Fruit fly (Drosophila melanogaster) whole organism, embryonic: Measurements from ENCODE around the gene Elal.

ENCODE experiments used
- Asciz ChIP-seq: fragments of 200-800 bp; sonication (Bioruptor generic); optimal IDR thresholded peaks from 2 replicates; lab custom pipeline; 2017; ENCODE audit warnings: missing biosample characterization, mild to moderate bottlenecking, missing genetic modification characterization, missing genetic modification reagents
- Bgb ChIP-seq: fragments of 200-800 bp; sonication (Bioruptor generic); IDR thresholded peaks from 2 replicates; pipeline ENCODE4 v1.3.6; 2022; ENCODE audit warnings: missing biosample characterization, missing genetic modification characterization; ENCODE audit not compliant: partially characterized antibody
- CG10147 ChIP-seq: fragments of 200-800 bp; sonication (Bioruptor generic); optimal IDR thresholded peaks from 2 replicates; lab custom pipeline; 2019; ENCODE audit warnings: missing biosample characterization, mild to moderate bottlenecking, missing genetic modification characterization, moderate library complexity
- CG10267 ChIP-seq: fragments of 200-800 bp; sonication (Bioruptor generic); optimal IDR thresholded peaks from 2 replicates; lab custom pipeline; 2018; ENCODE audit warnings: missing biosample characterization, mild to moderate bottlenecking, missing genetic modification characterization, moderate library complexity
- CG10431 ChIP-seq: fragments of 200-800 bp; sonication (Bioruptor generic); optimal IDR thresholded peaks from 3 replicates; lab custom pipeline; 2018; ENCODE audit warnings: missing biosample characterization, mild to moderate bottlenecking, missing genetic modification characterization
- CG11723 ChIP-seq: fragments of 200-800 bp; sonication (Bioruptor generic); optimal IDR thresholded peaks from 2 replicates; lab custom pipeline; 2017; ENCODE audit warnings: missing biosample characterization, mild to moderate bottlenecking, missing genetic modification characterization
- CG15073 ChIP-seq: fragments of 200-800 bp; sonication (Bioruptor generic); optimal IDR thresholded peaks from 2 replicates; lab custom pipeline; 2016; ENCODE audit warnings: missing biosample characterization, missing genetic modification characterization
- CG16863 ChIP-seq: fragments of 200-800 bp; sonication (Bioruptor generic); optimal IDR thresholded peaks from 3 replicates; lab custom pipeline; 2016; ENCODE audit warnings: missing biosample characterization, missing genetic modification characterization
- CG17829 ChIP-seq: fragments of 200-800 bp; optimal IDR thresholded peaks from 2 replicates; lab custom pipeline; 2019; ENCODE audit warnings: missing biosample characterization, mild to moderate bottlenecking, missing genetic modification characterization, moderate library complexity
- CG18262 ChIP-seq: fragments of 200-800 bp; optimal IDR thresholded peaks from 3 replicates; lab custom pipeline; 2019; ENCODE audit warnings: missing biosample characterization, mild to moderate bottlenecking, missing genetic modification characterization, moderate library complexity
- CG4854 ChIP-seq: fragments of 200-800 bp; sonication (Bioruptor generic); optimal IDR thresholded peaks from 2 replicates; lab custom pipeline; 2016; ENCODE audit warnings: missing biosample characterization, missing genetic modification characterization, inconsistent platforms
- CG5245 ChIP-seq: fragments of 200-800 bp; sonication (Bioruptor generic); optimal IDR thresholded peaks from 3 replicates; lab custom pipeline; 2016; ENCODE audit warnings: missing biosample characterization, missing genetic modification characterization
- CG6654 ChIP-seq: fragments of 200-800 bp; sonication (Bioruptor generic); optimal IDR thresholded peaks from 2 replicates; lab custom pipeline; 2017; ENCODE audit warnings: missing biosample characterization, mild to moderate bottlenecking, missing genetic modification characterization
- CG7963 ChIP-seq: fragments of 200-800 bp; sonication (Bioruptor generic); IDR thresholded peaks from 3 replicates; pipeline ENCODE4 v1.3.6; 2022; ENCODE audit warnings: missing biosample characterization, missing genetic modification characterization; ENCODE audit not compliant: partially characterized antibody
- Chrac-16 ChIP-seq: fragments of 200-800 bp; sonication (Bioruptor generic); optimal IDR thresholded peaks from 3 replicates; lab custom pipeline; 2016; ENCODE audit warnings: missing biosample characterization, missing genetic modification characterization
- Doc3 ChIP-seq: fragments of 200-800 bp; sonication (Bioruptor generic); IDR thresholded peaks from 3 replicates; pipeline ENCODE4 v1.3.6; 2022; ENCODE audit warnings: missing biosample characterization, missing genetic modification characterization; ENCODE audit not compliant: partially characterized antibody
- Dp ChIP-seq: fragments of 200-800 bp; sonication (Bioruptor generic); optimal IDR thresholded peaks from 2 replicates; lab custom pipeline; 2018; ENCODE audit warnings: missing biosample characterization, mild to moderate bottlenecking, missing genetic modification characterization, moderate library complexity
- Fer3 ChIP-seq: fragments of 200-800 bp; sonication (Bioruptor generic); optimal IDR thresholded peaks from 2 replicates; lab custom pipeline; 2018; ENCODE audit warnings: missing biosample characterization, mild to moderate bottlenecking, missing genetic modification characterization, moderate library complexity
- GATAe ChIP-seq: fragments of 200-800 bp; sonication (Bioruptor generic); conservative IDR thresholded peaks from 2 replicates; pipeline ENCODE4 v1.3.6; 2022; ENCODE audit warnings: missing biosample characterization, missing genetic modification characterization
- MTF-1 ChIP-seq: fragments of 200-800 bp; sonication (Bioruptor generic); optimal IDR thresholded peaks from 2 replicates; lab custom pipeline; 2018; ENCODE audit warnings: missing biosample characterization, mild to moderate bottlenecking, missing genetic modification characterization, borderline replicate concordance
- Max ChIP-seq: fragments of 200-800 bp; sonication (Bioruptor generic); optimal IDR thresholded peaks from 2 replicates; lab custom pipeline; 2016; ENCODE audit warnings: missing biosample characterization, mild to moderate bottlenecking, missing genetic modification characterization
- Meics ChIP-seq: fragments of 200-800 bp; sonication (Bioruptor generic); optimal IDR thresholded peaks from 2 replicates; lab custom pipeline; 2017; ENCODE audit warnings: missing biosample characterization, mild to moderate bottlenecking, missing genetic modification characterization
- Oli ChIP-seq: fragments of 200-800 bp; sonication (Bioruptor generic); optimal IDR thresholded peaks from 2 replicates; lab custom pipeline; 2018; ENCODE audit warnings: missing biosample characterization, mild to moderate bottlenecking, missing genetic modification characterization, moderate library complexity
- Pdp1 ChIP-seq, 2 experiments: fragments of 200-800 bp; sonication (Bioruptor generic); optimal IDR thresholded peaks; 3 replicates each; lab custom pipeline; 2016; ENCODE audit warnings: missing biosample characterization in 2 of 2, missing genetic modification characterization in 2 of 2, mild to moderate bottlenecking in 1 of 2, moderate library complexity in 1 of 2
- Usf ChIP-seq: fragments of 200-800 bp; sonication (Bioruptor generic); optimal IDR thresholded peaks from 2 replicates; lab custom pipeline; 2017; ENCODE audit warnings: missing genotype, missing biosample characterization, missing genetic modification characterization
- bigmax ChIP-seq: fragments of 200-800 bp; sonication (Bioruptor generic); optimal IDR thresholded peaks from 2 replicates; lab custom pipeline; 2018; ENCODE audit warnings: missing biosample characterization, mild to moderate bottlenecking, missing genetic modification characterization
- caup ChIP-seq: fragments of 200-800 bp; sonication (Bioruptor generic); optimal IDR thresholded peaks from 3 replicates; lab custom pipeline; 2017; ENCODE audit warnings: missing biosample characterization, mild to moderate bottlenecking, missing genetic modification characterization, moderate library complexity; ENCODE audit not compliant: severe bottlenecking
- chinmo ChIP-seq: fragments of 200-800 bp; sonication (Bioruptor generic); IDR thresholded peaks from 4 replicates; pipeline ENCODE4 v1.3.6; 2022; ENCODE audit warnings: missing biosample characterization, missing genetic modification characterization; ENCODE audit not compliant: partially characterized antibody
- crp ChIP-seq, 2 experiments: fragments of 200-800 bp; sonication (Bioruptor generic); optimal IDR thresholded peaks; 2 replicates in 1 of 2; 3 replicates in 1 of 2; lab custom pipeline; 2017; ENCODE audit warnings: missing biosample characterization in 2 of 2, missing genetic modification characterization in 2 of 2, mild to moderate bottlenecking in 1 of 2, moderate library complexity in 1 of 2
- dm ChIP-seq: fragments of 200-800 bp; sonication (Bioruptor generic); optimal IDR thresholded peaks from 3 replicates; lab custom pipeline; 2016; ENCODE audit warnings: missing biosample characterization, missing genetic modification characterization
- esg ChIP-seq: fragments of 200-800 bp; sonication (Bioruptor generic); conservative IDR thresholded peaks from 2 replicates; pipeline ENCODE4 v1.3.6; 2022; ENCODE audit warnings: missing biosample characterization, missing genetic modification characterization
- ewg ChIP-seq: fragments of 200-800 bp; sonication (Bioruptor generic); optimal IDR thresholded peaks from 3 replicates; lab custom pipeline; 2017; ENCODE audit warnings: mild to moderate bottlenecking, missing biosample characterization, missing genetic modification reagents, missing genetic modification characterization
- fd96Cb ChIP-seq: fragments of 200-800 bp; sonication (Bioruptor generic); optimal IDR thresholded peaks from 2 replicates; lab custom pipeline; 2018; ENCODE audit warnings: missing biosample characterization, mild to moderate bottlenecking, missing genetic modification characterization, moderate library complexity
- fru ChIP-seq: fragments of >200 bp; optimal IDR thresholded peaks from 2 replicates; lab custom pipeline; 2017
- gce ChIP-seq: fragments of 200-800 bp; sonication (Bioruptor generic); IDR thresholded peaks from 3 replicates; pipeline ENCODE4 v1.3.6; 2022; ENCODE audit warnings: missing biosample characterization, missing genetic modification characterization
- hb ChIP-seq: fragments of 200-800 bp; sonication (Bioruptor generic); IDR thresholded peaks from 3 replicates; pipeline ENCODE4 v1.3.6; 2022; ENCODE audit warnings: missing biosample characterization, missing genetic modification characterization; ENCODE audit not compliant: partially characterized antibody
- jumu ChIP-seq: fragments of 200-800 bp; sonication (Bioruptor generic); optimal IDR thresholded peaks from 3 replicates; lab custom pipeline; 2016; ENCODE audit warnings: missing biosample characterization, missing genetic modification characterization
- kay ChIP-seq: fragments of 200-800 bp; sonication (Bioruptor generic); optimal IDR thresholded peaks from 2 replicates; lab custom pipeline; 2016; ENCODE audit warnings: missing biosample characterization, missing genetic modification characterization
- lilli ChIP-seq: fragments of 200-800 bp; sonication (Bioruptor generic); optimal IDR thresholded peaks from 3 replicates; lab custom pipeline; 2016; ENCODE audit warnings: missing biosample characterization, missing genetic modification characterization
- mirr ChIP-seq: fragments of 200-800 bp; sonication (Bioruptor generic); optimal IDR thresholded peaks from 3 replicates; lab custom pipeline; 2018; ENCODE audit warnings: missing biosample characterization, mild to moderate bottlenecking, missing genetic modification characterization
- scrt ChIP-seq: fragments of 200-800 bp; sonication (Bioruptor generic); optimal IDR thresholded peaks from 2 replicates; lab custom pipeline; 2018; ENCODE audit warnings: missing biosample characterization, mild to moderate bottlenecking, missing genetic modification characterization, moderate library complexity
- sens-2 ChIP-seq: fragments of 200-800 bp; sonication (Bioruptor generic); IDR thresholded peaks from 2 replicates; pipeline ENCODE4 v1.3.6; 2022; ENCODE audit warnings: missing biosample characterization, missing genetic modification characterization
- sr ChIP-seq: fragments of 200-800 bp; sonication (Bioruptor generic); IDR thresholded peaks from 3 replicates; pipeline ENCODE4 v1.3.6; 2022; ENCODE audit warnings: missing biosample characterization, missing genetic modification characterization

Elal gene

DNA sequence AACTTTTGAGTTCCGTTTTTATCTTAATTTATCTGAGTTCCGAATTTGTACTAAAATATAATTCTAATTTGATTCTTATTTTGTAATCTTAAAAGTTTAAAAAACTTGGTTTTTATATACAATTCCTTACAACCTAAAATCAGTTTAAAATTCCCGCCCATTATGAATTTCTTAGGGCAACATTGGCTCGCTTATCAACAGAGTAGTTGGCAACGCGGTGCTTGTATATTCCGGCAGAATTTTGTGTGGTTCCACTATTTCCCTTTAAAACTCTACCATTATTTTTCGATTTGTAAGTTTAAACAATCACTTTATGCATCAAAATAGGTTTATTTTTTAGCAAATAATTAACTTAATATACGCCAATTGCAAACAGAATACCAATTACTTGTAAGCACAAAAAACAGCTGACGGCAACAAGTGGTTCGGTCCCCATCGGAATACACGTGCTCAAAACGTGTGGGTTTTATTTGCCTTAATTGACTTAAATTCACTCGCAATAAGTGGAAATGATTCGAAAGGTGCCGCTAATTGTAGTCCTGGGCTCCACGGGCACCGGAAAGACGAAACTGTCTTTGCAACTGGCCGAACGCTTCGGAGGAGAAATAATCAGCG, 11.8 kb downstream of the Elal start, which contains the start of the genes CG11089 and CG31381 (continued):
- TF ChIP-seq fd96Cb (tag; lab: Kevin White, UChicago) (no peak), Asciz (GFP tag; lab: Kevin White, UChicago) (peak; percentile 25), CG10431 (no peak), Dp (GFP tag; lab: Kevin White, UChicago) (peak; percentile 96), CG10267 (tag; lab: Kevin White, UChicago) (peak; percentile 45), CG6654 (GFP tag; lab: Kevin White, UChicago) (no peak), crp (GFP tag; optimal IDR thresholded peaks at IDR 0.05; lab: Kevin White, UChicago) (peak in 1 of 2 experiments; percentile 76), scrt (GFP tag; lab: Kevin White, UChicago) (peak; percentile 84), CG4854 (peak; percentile 97), CG10147 (no peak), Fer3 (tag; lab: Kevin White, UChicago) (no peak), CG17829 (tag; lab: Kevin White, UChicago) (peak; percentile 39), kay (GFP tag; lab: Kevin White, UChicago) (no peak), caup (peak; percentile 45), esg (GFP tag; lab: Robert Waterston, UW) (no peak), ewg (GFP tag; lab: Kevin White, UChicago) (no peak), Meics (GFP tag; lab: Kevin White, UChicago) (peak; percentile 32), fru (lab: Kevin White, UChicago) (no peak), CG16863 (GFP tag; lab: Kevin White, UChicago) (no peak), lilli (GFP tag; lab: Kevin White, UChicago) (no peak), CG7963 (GFP tag; lab: Robert Waterston, UW) (no peak), Max (peak; percentile 66)

dm6 chr3R:24878655-24879054, 13.5 kb downstream of the Elal start:
- TF ChIP-seq dm (GFP tag; lab: Kevin White, UChicago), result no peak
- no peak for TF ChIP-seq jumu (GFP tag; lab: Kevin White, UChicago)
- TF ChIP-seq CG18262 (tag; lab: Kevin White, UChicago), result no peak
- no peak for TF ChIP-seq Oli (tag; lab: Kevin White, UChicago)
- peak; percentile 53 for TF ChIP-seq sr
- TF ChIP-seq mirr, result no peak
- no peak for TF ChIP-seq hb (GFP tag; lab: Robert Waterston, UW)
- TF ChIP-seq Bgb (GFP tag; lab: Robert Waterston, UW), result no peak
- no peak for TF ChIP-seq bigmax (GFP tag; lab: Kevin White, UChicago)
- no peak for TF ChIP-seq CG11723 (GFP tag; lab: Kevin White, UChicago)
- no peak for TF ChIP-seq CG15073 (GFP tag; lab: Kevin White, UChicago)
- peak in 1 of 2 experiments; percentile 5 for TF ChIP-seq Pdp1 (GFP tag; optimal IDR thresholded peaks at IDR 0.05; lab: Kevin White, UChicago)
- 0 out of 4 replicates have a peak, but pooled peaks have one; percentile 37 for TF ChIP-seq chinmo (GFP tag; lab: Robert Waterston, UW)
- TF ChIP-seq CG5245, result no peak
- TF ChIP-seq sens-2 (GFP tag; lab: Robert Waterston, UW), result no peak
- no peak for TF ChIP-seq GATAe
- no peak for TF ChIP-seq MTF-1
- TF ChIP-seq Usf (GFP tag; lab: Kevin White, UChicago), result no peak
- TF ChIP-seq gce (GFP tag; lab: Robert Waterston, UW), result no peak
- no peak for TF ChIP-seq Chrac-16 (GFP tag; lab: Kevin White, UChicago)
- no peak for TF ChIP-seq Doc3 (GFP tag; lab: Robert Waterston, UW)
- TF ChIP-seq, all 482 proteins: peak for 3
